Fruit fly (Drosophila melanogaster): ENCODE data around the gene CG6179.

DNA sequence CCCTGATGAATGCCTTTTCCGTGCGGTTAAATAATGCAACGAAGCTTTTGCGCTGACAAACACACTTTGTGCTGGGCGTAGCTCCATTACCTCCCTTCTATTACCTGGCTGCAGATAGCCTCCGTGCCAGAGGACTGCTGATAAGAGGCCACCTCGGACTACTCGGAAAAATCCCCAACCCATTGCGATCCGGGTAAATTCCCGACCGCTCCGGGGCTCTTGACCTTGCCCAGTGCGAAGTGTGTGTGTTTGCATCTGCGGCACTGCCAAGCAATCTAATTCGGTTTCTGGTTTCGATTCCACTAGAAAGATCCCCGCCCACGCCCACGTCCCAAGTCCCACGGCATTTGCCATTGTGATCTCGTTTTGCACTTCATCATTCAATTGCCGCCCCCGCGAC lies 5.9 kb downstream of the CG6179 start:
- TF ChIP-seq fd59A (GFP tag; optimal IDR thresholded peaks at IDR 0.05) (no peak), Eip78C (GFP tag) (no peak), spab (GFP tag; optimal IDR thresholded peaks at IDR 0.05) (no peak), CG32006 (GFP tag; optimal IDR thresholded peaks at IDR 0.05) (no peak), CG34406 (GFP tag; optimal IDR thresholded peaks at IDR 0.05) (no peak), acj6 (GFP tag; optimal IDR thresholded peaks at IDR 0.05) (no peak), achi (GFP tag; optimal IDR thresholded peaks at IDR 0.05) (no peak)
